Worm (Caenorhabditis elegans): ENCODE data around the gene mtrf-1L.
"Not testable (repeated sequence)": the region's sequence is repeated elsewhere in the genome, so short reads cannot be mapped to it uniquely, and the experiment has no call there.

DNA sequence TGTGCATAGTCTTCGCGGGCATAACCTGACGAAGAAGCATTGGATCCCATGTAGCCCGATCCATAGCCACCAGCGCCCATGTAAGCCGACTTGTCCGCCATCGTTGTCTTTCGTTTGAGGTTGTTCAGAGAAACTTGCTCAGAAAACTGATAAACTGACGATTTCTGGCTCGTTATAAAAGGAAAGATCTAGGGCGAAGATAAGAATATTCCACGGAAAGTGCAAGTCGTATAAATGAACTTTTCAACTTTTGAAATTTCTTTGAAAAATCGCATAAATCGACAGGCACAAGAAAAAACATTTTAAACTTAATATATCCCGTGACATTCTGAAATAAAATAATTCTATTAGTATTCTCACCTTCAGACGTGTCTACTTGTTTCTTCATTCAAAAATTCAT lies 24.0 kb upstream of the mtrf-1L start, which contains the start of the genes nspd-3 and C24D10.2:
- TF ChIP-seq aly-2 (tag; optimal IDR thresholded peaks at IDR 0.05); mep-1 (tag; optimal IDR thresholded peaks at IDR 0.05); zag-1 (tag; optimal IDR thresholded peaks at IDR 0.05); elt-2 (tag; optimal IDR thresholded peaks at IDR 0.05); lsy-2 (tag; optimal IDR thresholded peaks at IDR 0.05); ztf-11 (tag; optimal IDR thresholded peaks at IDR 0.05); pqm-1 (tag; optimal IDR thresholded peaks at IDR 0.05); pag-3 (tag; optimal IDR thresholded peaks at IDR 0.05; ENCODE audit: borderline replicate concordance, insufficient read depth); efl-1 (optimal IDR thresholded peaks at IDR 0.05); efl-1 (GFP tag; optimal IDR thresholded peaks at IDR 0.05 in 1 of 2); snu-23 (GFP tag; optimal IDR thresholded peaks at IDR 0.05): not testable (repeated sequence)
